Fruit fly (Drosophila melanogaster) whole organism, embryonic: ENCODE data around the gene CAH16.

Experiments used
- Bgb ChIP-seq: fragments of 200-800 bp; sonication (Bioruptor generic); IDR thresholded peaks from 2 replicates; pipeline ENCODE4 v1.3.6; 2022; ENCODE audit warnings: missing biosample characterization, missing genetic modification characterization; ENCODE audit not compliant: partially characterized antibody
- BtbVII ChIP-seq: fragments of 200-800 bp; sonication (Bioruptor generic); optimal IDR thresholded peaks from 3 replicates; lab custom pipeline; 2017; ENCODE audit warnings: missing biosample characterization, mild to moderate bottlenecking, missing genetic modification characterization
- CG10654 ChIP-seq: fragments of 200-800 bp; sonication (Bioruptor generic); optimal IDR thresholded peaks from 2 replicates; lab custom pipeline; 2016; ENCODE audit warnings: missing biosample characterization, missing genetic modification characterization
- CG12769 ChIP-seq: fragments of 200-800 bp; sonication (Bioruptor generic); optimal IDR thresholded peaks from 2 replicates; lab custom pipeline; 2019; ENCODE audit warnings: missing biosample characterization, mild to moderate bottlenecking, missing genetic modification characterization, moderate library complexity
- CG14014 ChIP-seq: fragments of 200-800 bp; sonication (Bioruptor generic); IDR thresholded peaks from 2 replicates; pipeline ENCODE4 v1.3.6; 2022; ENCODE audit warnings: missing biosample characterization, missing genetic modification characterization
- CG15011 ChIP-seq: fragments of 200-800 bp; sonication (Bioruptor generic); optimal IDR thresholded peaks from 3 replicates; lab custom pipeline; 2018; ENCODE audit warnings: missing biosample characterization, mild to moderate bottlenecking, missing genetic modification characterization
- CG15479 ChIP-seq: fragments of 200-800 bp; sonication (Bioruptor generic); optimal IDR thresholded peaks from 3 replicates; lab custom pipeline; 2019; ENCODE audit warnings: missing biosample characterization, mild to moderate bottlenecking, missing genetic modification characterization, moderate library complexity
- CG16813 ChIP-seq: fragments of 200-800 bp; sonication (Bioruptor generic); IDR thresholded peaks from 3 replicates; pipeline ENCODE4 v1.3.6; 2022; ENCODE audit warnings: missing biosample characterization, missing genetic modification characterization; ENCODE audit not compliant: partially characterized antibody
- CG18476 ChIP-seq: fragments of 200-800 bp; sonication (Bioruptor generic); optimal IDR thresholded peaks from 2 replicates; lab custom pipeline; 2016; ENCODE audit warnings: missing biosample characterization, mild to moderate bottlenecking, missing genetic modification characterization
- CG2120 ChIP-seq: fragments of 200-800 bp; sonication (Bioruptor generic); optimal IDR thresholded peaks from 3 replicates; lab custom pipeline; 2016; ENCODE audit warnings: missing biosample characterization, missing genetic modification characterization
- CG2202 ChIP-seq: fragments of 200-800 bp; sonication (Bioruptor generic); optimal IDR thresholded peaks from 2 replicates; lab custom pipeline; 2018; ENCODE audit warnings: missing biosample characterization, mild to moderate bottlenecking, missing genetic modification characterization
- CG2678 ChIP-seq: fragments of 200-800 bp; sonication (Bioruptor generic); optimal IDR thresholded peaks from 3 replicates; lab custom pipeline; 2019; ENCODE audit warnings: missing biosample characterization, mild to moderate bottlenecking, missing genetic modification characterization, moderate library complexity
- CG31441 ChIP-seq: fragments of 200-800 bp; sonication (Bioruptor generic); IDR thresholded peaks from 2 replicates; pipeline ENCODE4 v1.3.6; 2022; ENCODE audit warnings: missing biosample characterization, missing genetic modification characterization
- CG3163 ChIP-seq: fragments of 200-800 bp; sonication (Bioruptor generic); optimal IDR thresholded peaks from 3 replicates; lab custom pipeline; 2016; ENCODE audit warnings: missing biosample characterization, missing genetic modification characterization
- CG34224 ChIP-seq: fragments of 200-800 bp; sonication (Bioruptor generic); IDR thresholded peaks from 3 replicates; pipeline ENCODE4 v1.3.6; 2022; ENCODE audit warnings: missing biosample characterization, missing genetic modification characterization; ENCODE audit not compliant: partially characterized antibody
- CG4282 ChIP-seq: fragments of 200-800 bp; sonication (Bioruptor generic); optimal IDR thresholded peaks from 2 replicates; lab custom pipeline; 2016; ENCODE audit warnings: missing biosample characterization, missing genetic modification characterization
- CG4617 ChIP-seq: fragments of 200-800 bp; sonication (Bioruptor generic); optimal IDR thresholded peaks from 3 replicates; lab custom pipeline; 2016; ENCODE audit warnings: missing biosample characterization, missing genetic modification characterization, borderline replicate concordance
- CG6654 ChIP-seq: fragments of 200-800 bp; sonication (Bioruptor generic); optimal IDR thresholded peaks from 2 replicates; lab custom pipeline; 2017; ENCODE audit warnings: missing biosample characterization, mild to moderate bottlenecking, missing genetic modification characterization
- CG6765 ChIP-seq: fragments of 200-800 bp; sonication (Bioruptor generic); optimal IDR thresholded peaks from 3 replicates; lab custom pipeline; 2017; ENCODE audit warnings: missing biosample characterization, mild to moderate bottlenecking, missing genetic modification characterization
- CG6813 ChIP-seq: fragments of 200-800 bp; sonication (Bioruptor generic); optimal IDR thresholded peaks from 2 replicates; lab custom pipeline; 2017; ENCODE audit warnings: missing biosample characterization, missing genetic modification characterization, mild to moderate bottlenecking, moderate library complexity, missing genetic modification reagents
- CG8924 ChIP-seq: fragments of 200-800 bp; optimal IDR thresholded peaks from 3 replicates; lab custom pipeline; 2019; ENCODE audit warnings: missing biosample characterization, mild to moderate bottlenecking, missing genetic modification characterization, moderate library complexity
- Eip74EF ChIP-seq, 2 experiments: fragments of 200-800 bp in 1 of 2; fragments of >200 bp in 1 of 2; sonication (Bioruptor generic) in 1 of 2; optimal IDR thresholded peaks; 2 replicates each; lab custom pipeline; 2017 to 2019; ENCODE audit warnings: missing biosample characterization in 2 of 2, missing genetic modification characterization in 2 of 2, mild to moderate bottlenecking in 1 of 2, moderate library complexity in 1 of 2
- Elba2 ChIP-seq: fragments of 200-800 bp; sonication (Bioruptor generic); optimal IDR thresholded peaks from 3 replicates; lab custom pipeline; 2016; ENCODE audit warnings: missing biosample characterization, missing genetic modification characterization
- GATAe ChIP-seq: fragments of 200-800 bp; sonication (Bioruptor generic); conservative IDR thresholded peaks from 2 replicates; pipeline ENCODE4 v1.3.6; 2022; ENCODE audit warnings: missing biosample characterization, missing genetic modification characterization
- HLH4C ChIP-seq: fragments of 200-800 bp; sonication (Bioruptor generic); IDR thresholded peaks from 3 replicates; pipeline ENCODE4 v1.3.6; 2022; ENCODE audit warnings: missing biosample characterization, missing genetic modification characterization; ENCODE audit not compliant: partially characterized antibody
- Med ChIP-seq: fragments of 200-800 bp; sonication (Bioruptor generic); peaks from one replicate; lab custom pipeline; 2016; ENCODE audit warnings: missing biosample characterization, missing genetic modification characterization, mild to moderate bottlenecking, inconsistent platforms, moderate library complexity
- Nf-YA ChIP-seq: fragments of 200-800 bp; sonication (Bioruptor generic); IDR thresholded peaks from 2 replicates; pipeline ENCODE4 v1.3.6; 2022; ENCODE audit warnings: missing biosample characterization, missing genetic modification characterization
- PHDP ChIP-seq: fragments of 200-800 bp; sonication (Bioruptor generic); optimal IDR thresholded peaks from 3 replicates; lab custom pipeline; 2018; ENCODE audit warnings: missing biosample characterization, mild to moderate bottlenecking, missing genetic modification characterization, moderate library complexity
- Ravus ChIP-seq: fragments of 200-800 bp; sonication (Bioruptor generic); IDR thresholded peaks from 2 replicates; pipeline ENCODE4 v1.3.6; 2022; ENCODE audit warnings: missing biosample characterization, missing genetic modification characterization
- ab ChIP-seq: fragments of 200-800 bp; sonication (Bioruptor generic); optimal IDR thresholded peaks from 2 replicates; lab custom pipeline; 2016; ENCODE audit warnings: missing biosample characterization, missing genetic modification characterization
- bab2 ChIP-seq: fragments of 200-800 bp; sonication (Bioruptor generic); optimal IDR thresholded peaks from 2 replicates; lab custom pipeline; 2016; ENCODE audit warnings: missing biosample characterization, missing genetic modification characterization
- chif ChIP-seq, 2 experiments: fragments of 200-800 bp; sonication (Bioruptor generic); optimal IDR thresholded peaks; 3 replicates each; lab custom pipeline; 2016; ENCODE audit warnings: missing biosample characterization in 2 of 2, missing genetic modification characterization in 2 of 2
- disco-r ChIP-seq: fragments of 200-800 bp; sonication (Bioruptor generic); optimal IDR thresholded peaks from 2 replicates; lab custom pipeline; 2016; ENCODE audit warnings: missing biosample characterization, missing genetic modification characterization
- ewg ChIP-seq: fragments of 200-800 bp; sonication (Bioruptor generic); optimal IDR thresholded peaks from 3 replicates; lab custom pipeline; 2017; ENCODE audit warnings: mild to moderate bottlenecking, missing biosample characterization, missing genetic modification reagents, missing genetic modification characterization
- fd102C ChIP-seq: fragments of 200-800 bp; sonication (Bioruptor generic); optimal IDR thresholded peaks from 2 replicates; lab custom pipeline; 2018; ENCODE audit warnings: missing biosample characterization, mild to moderate bottlenecking, missing genetic modification characterization, moderate library complexity
- fd64A ChIP-seq: fragments of 200-800 bp; sonication (Bioruptor generic); optimal IDR thresholded peaks from 3 replicates; lab custom pipeline; 2018; ENCODE audit warnings: missing biosample characterization, mild to moderate bottlenecking, missing genetic modification characterization
- fd96Cb ChIP-seq: fragments of 200-800 bp; sonication (Bioruptor generic); optimal IDR thresholded peaks from 2 replicates; lab custom pipeline; 2018; ENCODE audit warnings: missing biosample characterization, mild to moderate bottlenecking, missing genetic modification characterization, moderate library complexity
- gt ChIP-seq: fragments of 200-800 bp; sonication (Bioruptor generic); IDR thresholded peaks from 2 replicates; pipeline ENCODE4 v1.3.6; 2022; ENCODE audit warnings: missing biosample characterization, missing genetic modification characterization
- jing ChIP-seq: fragments of 200-800 bp; sonication (Bioruptor generic); optimal IDR thresholded peaks from 2 replicates; lab custom pipeline; 2018; ENCODE audit warnings: missing biosample characterization, mild to moderate bottlenecking, missing genetic modification characterization
- kah ChIP-seq: fragments of 200-800 bp; sonication (Bioruptor generic); optimal IDR thresholded peaks from 2 replicates; lab custom pipeline; 2018; ENCODE audit warnings: missing biosample characterization, mild to moderate bottlenecking, missing genetic modification characterization
- luna ChIP-seq: fragments of 200-800 bp; sonication (Bioruptor generic); optimal IDR thresholded peaks from 2 replicates; lab custom pipeline; 2016; ENCODE audit warnings: missing biosample characterization, missing genetic modification characterization
- mam ChIP-seq: fragments of 200-800 bp; sonication (Bioruptor generic); optimal IDR thresholded peaks from 3 replicates; lab custom pipeline; 2016; ENCODE audit warnings: missing biosample characterization, missing genetic modification characterization
- nerfin-2 ChIP-seq: fragments of 200-800 bp; sonication (Bioruptor generic); IDR thresholded peaks from 2 replicates; pipeline ENCODE4 v1.3.6; 2022; ENCODE audit warnings: missing biosample characterization, missing genetic modification characterization; ENCODE audit not compliant: partially characterized antibody
- p53 ChIP-seq: fragments of 200-800 bp; sonication (Bioruptor generic); optimal IDR thresholded peaks from 2 replicates; lab custom pipeline; 2016; ENCODE audit warnings: missing biosample characterization, missing genetic modification characterization
- sc ChIP-seq, 3 experiments: fragments of >200 bp in 2 of 3; fragments of 200-800 bp in 1 of 3; sonication (Bioruptor generic) in 1 of 3; optimal IDR thresholded peaks; 2 replicates in 2 of 3; 3 replicates in 1 of 3; lab custom pipeline; 2017; ENCODE audit warnings: mild to moderate bottlenecking in 1 of 3, missing biosample characterization in 1 of 3, missing genetic modification characterization in 1 of 3, missing genetic modification reagents in 1 of 3
- seq ChIP-seq: fragments of 200-800 bp; sonication (Bioruptor generic); IDR thresholded peaks from 2 replicates; pipeline ENCODE4 v1.3.6; 2022; ENCODE audit warnings: missing biosample characterization, missing genetic modification characterization
- yki ChIP-seq: fragments of >200 bp; optimal IDR thresholded peaks from 3 replicates; lab custom pipeline; 2018
- zen ChIP-seq: fragments of 200-800 bp; sonication (Bioruptor generic); optimal IDR thresholded peaks from 3 replicates; lab custom pipeline; 2018; ENCODE audit warnings: missing biosample characterization, mild to moderate bottlenecking, missing genetic modification characterization, moderate library complexity

The CAH16 gene

DNA sequence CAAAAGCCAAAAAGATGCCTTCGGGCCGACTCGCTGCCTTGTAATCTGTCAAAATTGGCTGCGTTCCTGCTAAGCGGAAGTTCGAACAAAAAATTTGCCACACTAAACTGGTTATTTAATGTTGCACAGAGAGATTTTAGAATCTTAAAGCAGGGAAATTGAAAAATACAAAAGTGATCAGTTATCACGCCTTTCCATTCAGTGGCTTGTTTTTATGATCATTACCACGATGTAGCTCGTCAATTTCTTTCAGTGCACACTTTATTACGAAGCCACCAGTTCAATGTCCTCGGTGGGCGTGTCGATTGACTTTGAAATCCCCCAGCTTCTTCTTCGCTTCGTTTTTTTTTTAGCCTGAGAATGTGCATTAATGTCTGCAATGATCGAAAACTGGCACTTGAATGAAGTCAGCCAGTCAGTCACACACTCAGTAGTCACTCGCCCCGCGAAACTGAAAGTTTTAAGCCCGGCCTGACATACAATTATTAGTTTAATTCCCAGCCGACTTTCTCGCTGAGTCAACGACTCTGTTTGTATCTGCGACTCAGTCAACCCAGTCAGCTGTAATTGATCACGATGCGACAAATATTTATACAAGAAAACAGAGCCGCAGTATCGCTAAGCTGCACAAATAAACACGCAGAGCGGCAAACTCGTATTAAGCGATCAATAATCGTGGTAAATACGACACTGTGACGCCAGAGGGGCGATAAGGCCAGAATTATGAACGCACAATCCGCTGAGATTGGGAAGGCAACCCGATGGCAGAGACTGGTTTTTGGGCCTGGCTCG, 49.0 kb downstream of the CAH16 start (continued):
- TF ChIP-seq CG12769, result peak; percentile 5
- TF ChIP-seq jing (GFP tag; lab: Kevin White, UChicago), result no peak
- no peak for TF ChIP-seq zen (tag; lab: Kevin White, UChicago)
- no peak for TF ChIP-seq yki (lab: Kevin White, UChicago)
- TF ChIP-seq Med (GFP tag; lab: Kevin White, UChicago), result peak; percentile 4
- no peak for TF ChIP-seq CG34224 (GFP tag; lab: Robert Waterston, UW)
- TF ChIP-seq bab2, result no peak
- TF ChIP-seq seq (GFP tag; lab: Robert Waterston, UW), result peak; percentile 39; the same call in 1 of the 2 replicates
- no peak for TF ChIP-seq sc (optimal IDR thresholded peaks at IDR 0.05; lab: Kevin White, UChicago)
- peak; percentile 60 for TF ChIP-seq sc (GFP tag; optimal IDR thresholded peaks at IDR 0.05; lab: Kevin White, UChicago)
- TF ChIP-seq CG2202 (tag; lab: Kevin White, UChicago), result peak; percentile 69
- TF ChIP-seq p53 (GFP tag; lab: Kevin White, UChicago), result no peak
- TF ChIP-seq CG15011, result peak; percentile 28
- TF ChIP-seq Ravus (GFP tag; lab: Robert Waterston, UW), result no peak
- TF ChIP-seq gt (GFP tag; lab: Robert Waterston, UW), result no peak
- TF ChIP-seq disco-r, result no peak
- TF ChIP-seq chif (GFP tag; optimal IDR thresholded peaks at IDR 0.05; lab: Kevin White, UChicago), result peak in 1 of 2 experiments; percentile 27
- peak; percentile 86 for TF ChIP-seq fd64A (GFP tag; lab: Kevin White, UChicago)
- no peak for TF ChIP-seq CG6813 (GFP tag; lab: Kevin White, UChicago)
- no peak for TF ChIP-seq luna (GFP tag; lab: Kevin White, UChicago)
- TF ChIP-seq CG8924 (tag; lab: Kevin White, UChicago), result peak; percentile 21
- TF ChIP-seq CG4282 (GFP tag; lab: Kevin White, UChicago), result no peak
- no peak for TF ChIP-seq Elba2 (GFP tag; lab: Kevin White, UChicago)
- TF ChIP-seq CG31441, result peak; percentile 45; the same call in 1 of the 2 replicates
- TF ChIP-seq CG16813 (GFP tag; lab: Robert Waterston, UW), result no peak
- TF ChIP-seq CG14014, result no peak; the same call in 1 of the 2 replicates
- TF ChIP-seq ab, result no peak
- TF ChIP-seq CG2678 (tag; lab: Kevin White, UChicago), result no peak
- no peak for TF ChIP-seq BtbVII (GFP tag; lab: Kevin White, UChicago)
- no peak for TF ChIP-seq CG15479 (GFP tag; lab: Kevin White, UChicago)
- TF ChIP-seq kah (GFP tag; lab: Kevin White, UChicago), result peak; percentile 16
- TF ChIP-seq nerfin-2, result no peak
- no peak for TF ChIP-seq CG6654
- TF ChIP-seq mam (GFP tag; lab: Kevin White, UChicago), result no peak
- no peak for TF ChIP-seq CG6765 (GFP tag; lab: Kevin White, UChicago)
- TF ChIP-seq Eip74EF (GFP tag; optimal IDR thresholded peaks at IDR 0.05; lab: Kevin White, UChicago), result no peak
- TF ChIP-seq PHDP (tag; lab: Kevin White, UChicago), result peak; percentile 59
- TF ChIP-seq GATAe (GFP tag; lab: Robert Waterston, UW), result no peak
- no peak for TF ChIP-seq fd102C (GFP tag; lab: Kevin White, UChicago)
- TF ChIP-seq CG2120 (GFP tag; lab: Kevin White, UChicago), result no peak
- no peak for TF ChIP-seq HLH4C
- no peak for TF ChIP-seq fd96Cb (tag; lab: Kevin White, UChicago)
- no peak for TF ChIP-seq CG10654
- no peak for TF ChIP-seq CG3163 (GFP tag; lab: Kevin White, UChicago)
- TF ChIP-seq CG4617 (GFP tag; lab: Kevin White, UChicago), result no peak
- 0 out of 2 replicates have a peak, but pooled peaks have one; percentile 36 for TF ChIP-seq Nf-YA
- TF ChIP-seq Bgb (GFP tag; lab: Robert Waterston, UW), result no peak
- TF ChIP-seq CG18476 (GFP tag; lab: Kevin White, UChicago), result peak; percentile 10
- TF ChIP-seq ewg (GFP tag; lab: Kevin White, UChicago), result no peak
